Worm (Caenorhabditis elegans) whole organism, mixed stage, embryonic: ENCODE data around the gene M03B6.4.

Source experiments
- elt-1 ChIP-seq: sonication (generic microtip); optimal IDR thresholded peaks from 2 replicates; lab custom pipeline; 2017; ENCODE audit warnings: missing genetic modification characterization, mild to moderate bottlenecking, missing compliant biosample characterization, antibody characterized with exemption, moderate library complexity, borderline replicate concordance; ENCODE audit not compliant: insufficient read depth
- nhr-76 ChIP-seq: sonication (generic microtip); optimal IDR thresholded peaks from 2 replicates; lab custom pipeline; 2017; ENCODE audit warnings: missing biosample characterization, missing genetic modification characterization

DNA sequence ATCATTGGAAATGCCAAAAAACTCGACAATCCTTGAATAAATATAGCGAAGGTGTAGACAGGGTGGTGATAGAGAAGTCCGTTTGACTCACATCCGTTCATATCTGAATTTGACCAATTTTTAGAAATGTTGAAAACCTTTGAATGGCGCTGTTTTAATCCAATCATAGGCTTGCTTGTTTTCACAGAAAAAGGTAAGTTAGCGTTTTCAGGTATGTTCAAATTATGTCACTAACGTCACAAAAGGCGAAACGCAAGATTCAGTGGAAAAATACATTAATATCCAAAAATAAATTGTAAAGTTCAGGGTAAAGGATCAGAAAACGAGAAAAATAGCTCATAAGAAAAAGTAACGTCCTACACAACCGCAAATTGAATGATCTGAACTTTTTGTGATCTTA lies 41.4 kb downstream of the M03B6.4 start, which contains the start of gene sra-38:
- TF ChIP-seq nhr-76 (tag; lab: Kevin White, UChicago) = no peak
- no peak for TF ChIP-seq elt-1 (tag; lab: Kevin White, UChicago)
